Fruit fly (Drosophila melanogaster) whole organism, embryonic: ENCODE measurements around the gene eIF4E6.

Experiments
- B-H1 ChIP-seq: fragments of 200-800 bp; sonication (Bioruptor generic); IDR thresholded peaks from 3 replicates; pipeline ENCODE4 v1.3.6; 2022; ENCODE audit warnings: missing biosample characterization, missing genetic modification characterization
- Bgb ChIP-seq: fragments of 200-800 bp; sonication (Bioruptor generic); IDR thresholded peaks from 2 replicates; pipeline ENCODE4 v1.3.6; 2022; ENCODE audit warnings: missing biosample characterization, missing genetic modification characterization; ENCODE audit not compliant: partially characterized antibody
- CG10366 ChIP-seq: fragments of 200-800 bp; sonication (Bioruptor generic); IDR thresholded peaks from 2 replicates; pipeline ENCODE4 v1.3.6; 2022; ENCODE audit warnings: missing biosample characterization, missing genetic modification characterization
- CG11696 ChIP-seq: fragments of 200-800 bp; sonication (Bioruptor generic); IDR thresholded peaks from 2 replicates; pipeline ENCODE4 v1.3.6; 2022; ENCODE audit warnings: missing biosample characterization, missing genetic modification characterization
- CG12659 ChIP-seq: fragments of 200-800 bp; sonication (Bioruptor generic); optimal IDR thresholded peaks from 3 replicates; lab custom pipeline; 2017; ENCODE audit warnings: mild to moderate bottlenecking, missing biosample characterization, missing genetic modification reagents, missing genetic modification characterization
- CG12744 ChIP-seq: fragments of 200-800 bp; sonication (Bioruptor generic); optimal IDR thresholded peaks from 2 replicates; lab custom pipeline; 2016; ENCODE audit warnings: missing biosample characterization, missing genetic modification characterization
- CG13775 ChIP-seq: fragments of 200-800 bp; sonication (Bioruptor generic); optimal IDR thresholded peaks from 3 replicates; lab custom pipeline; 2017; ENCODE audit warnings: missing biosample characterization, mild to moderate bottlenecking, missing genetic modification characterization
- CG15479 ChIP-seq: fragments of 200-800 bp; sonication (Bioruptor generic); optimal IDR thresholded peaks from 3 replicates; lab custom pipeline; 2019; ENCODE audit warnings: missing biosample characterization, mild to moderate bottlenecking, missing genetic modification characterization, moderate library complexity
- CG16815 ChIP-seq: fragments of 200-800 bp; sonication (Bioruptor generic); optimal IDR thresholded peaks from 3 replicates; lab custom pipeline; 2017; ENCODE audit warnings: missing biosample characterization, mild to moderate bottlenecking, missing genetic modification characterization
- CG17359 ChIP-seq: fragments of 200-800 bp; sonication (Bioruptor generic); optimal IDR thresholded peaks from 3 replicates; lab custom pipeline; 2018; ENCODE audit warnings: missing biosample characterization, mild to moderate bottlenecking, missing genetic modification characterization, moderate library complexity
- CG2199 ChIP-seq: fragments of 200-800 bp; sonication (Bioruptor generic); IDR thresholded peaks from 3 replicates; pipeline ENCODE4 v1.3.6; 2022; ENCODE audit warnings: missing biosample characterization, missing genetic modification characterization
- CG31224 ChIP-seq: fragments of 200-800 bp; sonication (Bioruptor generic); IDR thresholded peaks from 2 replicates; pipeline ENCODE4 v1.3.6; 2022; ENCODE audit warnings: missing biosample characterization, missing genetic modification characterization
- CG32767 ChIP-seq: fragments of 200-800 bp; sonication (Bioruptor generic); IDR thresholded peaks from 2 replicates; pipeline ENCODE4 v1.3.6; 2022; ENCODE audit warnings: missing biosample characterization, missing genetic modification characterization
- CG33213 ChIP-seq: fragments of 200-800 bp; sonication (Bioruptor generic); optimal IDR thresholded peaks from 3 replicates; lab custom pipeline; 2016; ENCODE audit warnings: missing biosample characterization, missing genetic modification characterization
- CG4707 ChIP-seq: fragments of 200-800 bp; sonication (Bioruptor generic); optimal IDR thresholded peaks from 2 replicates; lab custom pipeline; 2018; ENCODE audit warnings: missing biosample characterization, mild to moderate bottlenecking, missing genetic modification characterization, moderate library complexity
- CG4854 ChIP-seq: fragments of 200-800 bp; sonication (Bioruptor generic); optimal IDR thresholded peaks from 2 replicates; lab custom pipeline; 2016; ENCODE audit warnings: missing biosample characterization, missing genetic modification characterization, inconsistent platforms
- CG6813 ChIP-seq: fragments of 200-800 bp; sonication (Bioruptor generic); optimal IDR thresholded peaks from 2 replicates; lab custom pipeline; 2017; ENCODE audit warnings: missing biosample characterization, missing genetic modification characterization, mild to moderate bottlenecking, moderate library complexity, missing genetic modification reagents
- CG8388 ChIP-seq: fragments of 200-800 bp; sonication (Bioruptor generic); optimal IDR thresholded peaks from 2 replicates; lab custom pipeline; 2019; ENCODE audit warnings: missing biosample characterization, mild to moderate bottlenecking, missing genetic modification characterization, moderate library complexity
- CG9797 ChIP-seq: fragments of 200-800 bp; sonication (Bioruptor generic); optimal IDR thresholded peaks from 3 replicates; lab custom pipeline; 2018; ENCODE audit warnings: missing biosample characterization, mild to moderate bottlenecking, missing genetic modification characterization
- Dek ChIP-seq: fragments of 200-800 bp; sonication (Bioruptor generic); optimal IDR thresholded peaks from 3 replicates; lab custom pipeline; 2019; ENCODE audit warnings: missing biosample characterization, mild to moderate bottlenecking, missing genetic modification characterization, moderate library complexity
- Hr51 ChIP-seq, 2 experiments: fragments of 200-800 bp; sonication (Bioruptor generic); optimal IDR thresholded peaks; 2 replicates in 1 of 2; 3 replicates in 1 of 2; lab custom pipeline; 2016 to 2018; ENCODE audit warnings: missing biosample characterization in 2 of 2, missing genetic modification characterization in 2 of 2, mild to moderate bottlenecking in 1 of 2, moderate library complexity in 1 of 2
- NFAT ChIP-seq: fragments of 200-800 bp; sonication (Bioruptor generic); IDR thresholded peaks from 2 replicates; pipeline ENCODE4 v1.3.6; 2022; ENCODE audit warnings: missing biosample characterization, missing genetic modification characterization
- Pdp1 ChIP-seq, 2 experiments: fragments of 200-800 bp; sonication (Bioruptor generic); optimal IDR thresholded peaks; 3 replicates each; lab custom pipeline; 2016; ENCODE audit warnings: missing biosample characterization in 2 of 2, missing genetic modification characterization in 2 of 2, mild to moderate bottlenecking in 1 of 2, moderate library complexity in 1 of 2
- Sox100B ChIP-seq: fragments of 200-800 bp; sonication (Bioruptor generic); optimal IDR thresholded peaks from 3 replicates; lab custom pipeline; 2018; ENCODE audit warnings: missing biosample characterization, mild to moderate bottlenecking, missing genetic modification characterization
- Sry-δ ChIP-seq: fragments of 200-800 bp; sonication (Bioruptor generic); optimal IDR thresholded peaks from 2 replicates; lab custom pipeline; 2016; ENCODE audit warnings: missing biosample characterization, missing genetic modification characterization
- bsh ChIP-seq, 2 experiments: fragments of 200-800 bp; sonication (Bioruptor generic); optimal IDR thresholded peaks; 2 replicates each; lab custom pipeline; 2017 to 2018; ENCODE audit warnings: mild to moderate bottlenecking in 2 of 2, missing biosample characterization in 2 of 2, missing genetic modification characterization in 2 of 2, moderate library complexity in 1 of 2
- btn ChIP-seq: fragments of 200-800 bp; sonication (Bioruptor generic); optimal IDR thresholded peaks from 2 replicates; lab custom pipeline; 2016; ENCODE audit warnings: missing biosample characterization, missing genetic modification characterization
- cad ChIP-seq: fragments of >200 bp; optimal IDR thresholded peaks from 2 replicates; lab custom pipeline; 2017; ENCODE audit warnings: missing biosample characterization, missing genetic modification characterization
- crol ChIP-seq: fragments of 200-800 bp; sonication (Bioruptor generic); IDR thresholded peaks from 2 replicates; pipeline ENCODE4 v1.3.6; 2022; ENCODE audit warnings: missing biosample characterization, missing genetic modification characterization
- dati ChIP-seq: fragments of 200-800 bp; sonication (Bioruptor generic); IDR thresholded peaks from 2 replicates; pipeline ENCODE4 v1.3.6; 2022; ENCODE audit warnings: missing biosample characterization, missing genetic modification characterization
- dmrt99B ChIP-seq: fragments of 200-800 bp; sonication (Bioruptor generic); optimal IDR thresholded peaks from 2 replicates; lab custom pipeline; 2018; ENCODE audit warnings: missing biosample characterization, mild to moderate bottlenecking, missing genetic modification characterization, moderate library complexity
- emc ChIP-seq: fragments of 200-800 bp; sonication (Bioruptor generic); optimal IDR thresholded peaks from 2 replicates; lab custom pipeline; 2016; ENCODE audit warnings: missing biosample characterization, missing genetic modification characterization
- fd3F ChIP-seq: fragments of 200-800 bp; sonication (Bioruptor generic); optimal IDR thresholded peaks from 2 replicates; lab custom pipeline; 2018; ENCODE audit warnings: missing biosample characterization, mild to moderate bottlenecking, missing genetic modification characterization, moderate library complexity
- gem ChIP-seq: fragments of 200-800 bp; sonication (Bioruptor generic); optimal IDR thresholded peaks from 2 replicates; lab custom pipeline; 2019; ENCODE audit warnings: missing biosample characterization, mild to moderate bottlenecking, missing genetic modification characterization, moderate library complexity
- h ChIP-seq: fragments of >200 bp; optimal IDR thresholded peaks from 2 replicates; lab custom pipeline; 2017
- ind ChIP-seq: fragments of 200-800 bp; sonication (Bioruptor generic); optimal IDR thresholded peaks from 3 replicates; lab custom pipeline; 2016; ENCODE audit warnings: missing biosample characterization, missing genetic modification characterization
- inv ChIP-seq: fragments of 200-800 bp; sonication (Bioruptor generic); IDR thresholded peaks from 2 replicates; pipeline ENCODE4 v1.3.6; 2022; ENCODE audit warnings: missing biosample characterization, missing genetic modification characterization; ENCODE audit not compliant: partially characterized antibody
- jing ChIP-seq: fragments of 200-800 bp; sonication (Bioruptor generic); optimal IDR thresholded peaks from 2 replicates; lab custom pipeline; 2018; ENCODE audit warnings: missing biosample characterization, mild to moderate bottlenecking, missing genetic modification characterization
- pfk ChIP-seq: fragments of 200-800 bp; sonication (Bioruptor generic); optimal IDR thresholded peaks from 2 replicates; lab custom pipeline; 2018; ENCODE audit warnings: missing biosample characterization, mild to moderate bottlenecking, missing genetic modification characterization, moderate library complexity
- pum ChIP-seq: fragments of 200-800 bp; sonication (Bioruptor generic); optimal IDR thresholded peaks from 2 replicates; lab custom pipeline; 2016; ENCODE audit warnings: missing biosample characterization, missing genetic modification characterization
- sima ChIP-seq: fragments of 200-800 bp; sonication (Bioruptor generic); optimal IDR thresholded peaks from 2 replicates; lab custom pipeline; 2016; ENCODE audit warnings: missing biosample characterization, missing genetic modification characterization
- slbo ChIP-seq: fragments of 200-800 bp; sonication (Bioruptor generic); IDR thresholded peaks from 2 replicates; pipeline ENCODE4 v1.3.6; 2022; ENCODE audit warnings: missing biosample characterization, missing genetic modification characterization
- stwl ChIP-seq: fragments of 200-800 bp; sonication (Bioruptor generic); optimal IDR thresholded peaks from 3 replicates; lab custom pipeline; 2018; ENCODE audit warnings: missing biosample characterization, mild to moderate bottlenecking, missing genetic modification characterization, moderate library complexity
- tap ChIP-seq: fragments of 200-800 bp; optimal IDR thresholded peaks from 3 replicates; lab custom pipeline; 2019; ENCODE audit warnings: missing biosample characterization, mild to moderate bottlenecking, missing genetic modification characterization, moderate library complexity
- tll ChIP-seq, 2 experiments: fragments of 200-800 bp in 1 of 2; fragments of >200 bp in 1 of 2; sonication (Bioruptor generic) in 1 of 2; optimal IDR thresholded peaks; 2 replicates each; lab custom pipeline; 2017 to 2019; ENCODE audit warnings: missing biosample characterization in 2 of 2, missing genetic modification characterization in 2 of 2, mild to moderate bottlenecking in 1 of 2, moderate library complexity in 1 of 2
- trem ChIP-seq: fragments of 200-800 bp; optimal IDR thresholded peaks from 3 replicates; lab custom pipeline; 2019; ENCODE audit warnings: missing biosample characterization, mild to moderate bottlenecking, missing genetic modification characterization, moderate library complexity
- vnd ChIP-seq: fragments of 200-800 bp; sonication (Bioruptor generic); IDR thresholded peaks from 3 replicates; pipeline ENCODE4 v1.3.6; 2022; ENCODE audit warnings: missing biosample characterization, missing genetic modification characterization; ENCODE audit not compliant: partially characterized antibody
- z ChIP-seq: fragments of 200-800 bp; sonication (Bioruptor generic); IDR thresholded peaks from 3 replicates; pipeline ENCODE4 v1.3.6; 2022; ENCODE audit warnings: missing biosample characterization, missing genetic modification characterization
- zfh2 ChIP-seq: fragments of 200-800 bp; sonication (Bioruptor generic); optimal IDR thresholded peaks from 2 replicates; lab custom pipeline; 2016; ENCODE audit warnings: missing biosample characterization, missing genetic modification characterization

The eIF4E6 gene

dm6 chr3R:29075631-29076398, 48.8 kb upstream of the eIF4E6 start (continued):
- TF ChIP-seq pfk, result no peak
- no peak for TF ChIP-seq B-H1 (GFP tag; lab: Robert Waterston, UW)
- no peak for TF ChIP-seq CG15479 (GFP tag; lab: Kevin White, UChicago)
- no peak for TF ChIP-seq zfh2 (GFP tag; lab: Kevin White, UChicago)
- TF ChIP-seq CG8388 (GFP tag; lab: Kevin White, UChicago), result no peak
- TF ChIP-seq CG11696 (GFP tag; lab: Robert Waterston, UW), result peak; percentile 70
- TF ChIP-seq CG2199 (GFP tag; lab: Robert Waterston, UW), result no peak
- peak; percentile 4 for TF ChIP-seq CG12659 (GFP tag; lab: Kevin White, UChicago)
- peak; percentile 43 for TF ChIP-seq gem
- peak in 1 of 2 experiments; percentile 1 for TF ChIP-seq Pdp1 (GFP tag; optimal IDR thresholded peaks at IDR 0.05; lab: Kevin White, UChicago)
- TF ChIP-seq sima (GFP tag; lab: Kevin White, UChicago), result no peak
- no peak for TF ChIP-seq trem (tag; lab: Kevin White, UChicago)
- 0 out of 2 replicates have a peak, but pooled peaks have one; percentile 12 for TF ChIP-seq CG32767 (GFP tag; lab: Robert Waterston, UW)
- no peak for TF ChIP-seq Sry-δ (GFP tag; lab: Kevin White, UChicago)
- TF ChIP-seq Hr51 (GFP tag; optimal IDR thresholded peaks at IDR 0.05; lab: Kevin White, UChicago), result peak in 1 of 2 experiments; percentile 3
- TF ChIP-seq CG4854 (GFP tag; lab: Kevin White, UChicago), result no peak
- no peak for TF ChIP-seq CG9797 (GFP tag; lab: Kevin White, UChicago)
- TF ChIP-seq emc (GFP tag; lab: Kevin White, UChicago), result no peak
- no peak for TF ChIP-seq CG4707 (GFP tag; lab: Kevin White, UChicago)
- TF ChIP-seq inv (GFP tag; lab: Robert Waterston, UW), result no peak
- TF ChIP-seq h (lab: Kevin White, UChicago), result no peak
- TF ChIP-seq CG13775, result peak; percentile 5
- TF ChIP-seq dmrt99B (tag; lab: Kevin White, UChicago), result peak; percentile 37
- peak in 1 of 2 experiments; percentile 4 for TF ChIP-seq bsh (GFP tag; optimal IDR thresholded peaks at IDR 0.05; lab: Kevin White, UChicago)
- TF ChIP-seq btn (GFP tag; lab: Kevin White, UChicago), result no peak
- TF ChIP-seq pum, result no peak
- TF ChIP-seq vnd (GFP tag; lab: Robert Waterston, UW), result no peak
- no peak for TF ChIP-seq CG17359
- TF ChIP-seq slbo (GFP tag; lab: Robert Waterston, UW), result peak; percentile 55
- TF ChIP-seq CG31224 (GFP tag; lab: Robert Waterston, UW), result no peak
- TF ChIP-seq Sox100B, result no peak
- no peak for TF ChIP-seq ind (GFP tag; lab: Kevin White, UChicago)
- no peak for TF ChIP-seq CG33213 (GFP tag; lab: Kevin White, UChicago)
- TF ChIP-seq fd3F (GFP tag; lab: Kevin White, UChicago), result no peak
- TF ChIP-seq tap (tag; lab: Kevin White, UChicago), result no peak
- no peak for TF ChIP-seq CG12744 (GFP tag; lab: Kevin White, UChicago)
- no peak for TF ChIP-seq jing (GFP tag; lab: Kevin White, UChicago)
- no peak for TF ChIP-seq tll (GFP tag; optimal IDR thresholded peaks at IDR 0.05; lab: Kevin White, UChicago)
- TF ChIP-seq z (GFP tag; lab: Robert Waterston, UW), result no peak
- no peak for TF ChIP-seq Dek (tag; lab: Kevin White, UChicago)
- no peak for TF ChIP-seq crol
- no peak for TF ChIP-seq Bgb (GFP tag; lab: Robert Waterston, UW)
- TF ChIP-seq cad (GFP tag; lab: Kevin White, UChicago), result no peak
- TF ChIP-seq CG10366, result peak; percentile 40; the same call in 1 of the 2 replicates
- TF ChIP-seq NFAT (GFP tag; lab: Robert Waterston, UW), result no peak
- TF ChIP-seq CG6813 (GFP tag; lab: Kevin White, UChicago), result no peak
- TF ChIP-seq CG16815 (GFP tag; lab: Kevin White, UChicago), result no peak
- no peak for TF ChIP-seq stwl (tag; lab: Kevin White, UChicago)
- TF ChIP-seq dati (GFP tag; lab: Robert Waterston, UW), result no peak
